Worm (Caenorhabditis elegans) whole organism, dauer: ENCODE measurements around the gene F54D5.2.
"Not testable (repeated sequence)": the region's sequence is repeated elsewhere in the genome, so short reads cannot be mapped to it uniquely, and the experiment has no call there.

Experiments
- unc-62 ChIP-seq: sonication (generic microtip); optimal IDR thresholded peaks from 2 replicates; lab custom pipeline; 2017; ENCODE audit warnings: missing biosample characterization, missing genetic modification reagents, missing genetic modification characterization

Gene F54D5.2

ce11 chrII:11572944-11573343 lies at the start of gene F54D5.2:
TSS of gene F54D5.2 (plus strand) at chrII:11573180.
- TF ChIP-seq unc-62 = no peak

ce11 chrII:11526954-11527353 lies 46.0 kb upstream of the F54D5.2 start, which contains the start of gene age-1:
TSS of gene age-1 (minus strand) at chrII:11527054.
- no peak for TF ChIP-seq unc-62

ce11 chrII:11533716-11534115 lies 39.3 kb upstream of the F54D5.2 start, which contains the start of gene mdt-8:
TSS of gene mdt-8 (minus strand) at chrII:11533816.
- no peak for TF ChIP-seq unc-62

- not testable (repeated sequence) for TF ChIP-seq unc-62
Observed at ce11 chrII:11534429-11535099, 38.4 kb upstream of the F54D5.2 start, which contains the start of gene Y62F5A.12. TSS of gene Y62F5A.12 (minus strand) at chrII:11534479.

- TF ChIP-seq unc-62 = no peak
Observed at ce11 chrII:11535429-11535828, 37.6 kb upstream of the F54D5.2 start.

- TF ChIP-seq unc-62 = no peak
Observed at ce11 chrII:11535924-11536323, 37.1 kb upstream of the F54D5.2 start.

ce11 chrII:11536505-11536904 lies 36.5 kb upstream of the F54D5.2 start:
- no peak for TF ChIP-seq unc-62

- TF ChIP-seq unc-62 = no peak
Observed at ce11 chrII:11537115-11537514, 35.9 kb upstream of the F54D5.2 start.

- no peak for TF ChIP-seq unc-62
Observed at ce11 chrII:11537606-11538016, 35.4 kb upstream of the F54D5.2 start.

- no peak for TF ChIP-seq unc-62
Observed at ce11 chrII:11538741-11539140, 34.2 kb upstream of the F54D5.2 start, which contains the start of gene Y62F5A.9. TSS of gene Y62F5A.9 (minus strand) at chrII:11538841.

- TF ChIP-seq unc-62 = no peak
Observed at ce11 chrII:11542385-11542784, 30.6 kb upstream of the F54D5.2 start, which contains the start of gene gtf-2E2. TSS of gene gtf-2E2 (minus strand) at chrII:11542495.

ce11 chrII:11542958-11543357 lies 30.0 kb upstream of the F54D5.2 start:
- no peak for TF ChIP-seq unc-62

ce11 chrII:11544714-11545113 lies 28.3 kb upstream of the F54D5.2 start, which contains the start of gene F54D5.9:
TSS of gene F54D5.9 (minus strand) at chrII:11544828.
- no peak for TF ChIP-seq unc-62

ce11 chrII:11545299-11545951 lies 27.6 kb upstream of the F54D5.2 start, which contains the start of gene dnj-13:
TSS of gene dnj-13 (plus strand) at chrII:11545701.
- TF ChIP-seq unc-62 = no peak

ce11 chrII:11545952-11546325 lies 27.0 kb upstream of the F54D5.2 start:
- no peak for TF ChIP-seq unc-62

- TF ChIP-seq unc-62 = no peak
Observed at ce11 chrII:11547254-11547687, 25.7 kb upstream of the F54D5.2 start, which contains the start of gene F54D5.7. TSS of gene F54D5.7 (plus strand) at chrII:11547517.

ce11 chrII:11551981-11552380 lies 21.0 kb upstream of the F54D5.2 start, which contains the start of gene dhgd-1:
TSS of gene dhgd-1 (minus strand) at chrII:11552081.
- not testable (repeated sequence) for TF ChIP-seq unc-62

ce11 chrII:11555634-11556033 lies 17.3 kb upstream of the F54D5.2 start, which contains the start of gene F54D5.24:
TSS of gene F54D5.24 (plus strand) at chrII:11555949.
- TF ChIP-seq unc-62 = no peak
